Worm (Caenorhabditis elegans) whole organism, young adult: ENCODE results near the gene lmp-1.
A peak's percentile ranks its signal among the peaks of the same experiment; 100 is the strongest.

ENCODE experiments used
- B0336.3 ChIP-seq: fragments of 200-800 bp; sonication (Bioruptor generic); IDR thresholded peaks from 2 replicates; pipeline ENCODE4 v1.3.6; 2022; ENCODE audit warnings: missing genetic modification characterization, missing compliant biosample characterization
- C06A6.2 ChIP-seq: fragments of 200-800 bp; sonication (Bioruptor generic); conservative IDR thresholded peaks from 2 replicates; pipeline ENCODE4 v1.3.6; 2022; ENCODE audit warnings: missing genetic modification characterization, missing compliant biosample characterization
- C17E4.6 ChIP-seq: fragments of 200-800 bp; sonication (Bioruptor generic); IDR thresholded peaks from 2 replicates; pipeline ENCODE4 v1.3.6; 2022; ENCODE audit warnings: missing genetic modification reagents, missing genetic modification characterization, missing compliant biosample characterization
- D2030.7 ChIP-seq: fragments of 200-800 bp; sonication (Bioruptor generic); IDR thresholded peaks from 2 replicates; pipeline ENCODE4 v1.3.6; 2022; ENCODE audit warnings: missing genetic modification reagents, missing genetic modification characterization, missing compliant biosample characterization
- F10E7.11 ChIP-seq: sonication (generic microtip); optimal IDR thresholded peaks from 2 replicates; lab custom pipeline; 2017; ENCODE audit warnings: mild to moderate bottlenecking, missing genetic modification characterization, moderate library complexity, missing compliant biosample characterization
- F23B12.7 ChIP-seq: sonication (generic microtip); optimal IDR thresholded peaks from 2 replicates; lab custom pipeline; 2017; ENCODE audit warnings: missing genetic modification characterization, mild to moderate bottlenecking, missing compliant biosample characterization, antibody characterized with exemption, moderate library complexity; ENCODE audit not compliant: insufficient read depth
- F57A8.1 ChIP-seq: fragments of 200-800 bp; sonication (Bioruptor generic); optimal IDR thresholded peaks from 2 replicates; lab custom pipeline; 2018; ENCODE audit warnings: mild to moderate bottlenecking, missing genetic modification characterization, moderate library complexity, missing compliant biosample characterization
- T07F8.4 ChIP-seq: sonication (generic microtip); optimal IDR thresholded peaks from 2 replicates; lab custom pipeline; 2016; ENCODE audit warnings: mild to moderate bottlenecking, missing genetic modification characterization, moderate library complexity, missing compliant biosample characterization
- T26A5.8 ChIP-seq: sonication (generic microtip); optimal IDR thresholded peaks from 2 replicates; lab custom pipeline; 2016; ENCODE audit warnings: missing genetic modification characterization, missing compliant biosample characterization
- Y67H2A.10 ChIP-seq: fragments of 200-800 bp; sonication (Bioruptor generic); conservative IDR thresholded peaks from 2 replicates; pipeline ENCODE4 v1.3.6; 2022; ENCODE audit warnings: missing genetic modification reagents, missing genetic modification characterization, missing compliant biosample characterization
- ZK185.1 ChIP-seq: sonication (generic microtip); optimal IDR thresholded peaks from 2 replicates; lab custom pipeline; 2016; ENCODE audit warnings: mild to moderate bottlenecking, missing genetic modification characterization, missing compliant biosample characterization; ENCODE audit not compliant: poor library complexity, severe bottlenecking
- akir-1 ChIP-seq: fragments of 200-800 bp; sonication (Bioruptor generic); optimal IDR thresholded peaks from 2 replicates; lab custom pipeline; 2018; ENCODE audit warnings: mild to moderate bottlenecking, missing genetic modification characterization, moderate library complexity, missing compliant biosample characterization
- aptf-2 ChIP-seq: fragments of 200-800 bp; sonication (Bioruptor generic); conservative IDR thresholded peaks from 2 replicates; pipeline ENCODE4 v1.3.6; 2022; ENCODE audit warnings: missing genetic modification reagents, missing genetic modification characterization, missing compliant biosample characterization
- atf-7 ChIP-seq: sonication (generic microtip); optimal IDR thresholded peaks from 2 replicates; lab custom pipeline; 2017; ENCODE audit warnings: mild to moderate bottlenecking, missing genetic modification characterization, missing compliant biosample characterization
- bed-1 ChIP-seq: fragments of 200-800 bp; sonication (Bioruptor generic); IDR thresholded peaks from 2 replicates; pipeline ENCODE4 v1.3.6; 2022; ENCODE audit warnings: missing genetic modification reagents, missing genetic modification characterization, missing compliant biosample characterization
- ceh-100 ChIP-seq: fragments of 200-800 bp; sonication (Bioruptor generic); IDR thresholded peaks from 2 replicates; pipeline ENCODE4 v1.3.6; 2022; ENCODE audit warnings: missing genetic modification reagents, missing genetic modification characterization, missing compliant biosample characterization
- ceh-40 ChIP-seq: fragments of 200-800 bp; sonication (Bioruptor generic); IDR thresholded peaks from 2 replicates; pipeline ENCODE4 v1.3.6; 2022; ENCODE audit warnings: missing genetic modification characterization, missing compliant biosample characterization
- ceh-58 ChIP-seq: fragments of 200-800 bp; sonication (Bioruptor generic); IDR thresholded peaks from 2 replicates; pipeline ENCODE4 v1.3.6; 2022; ENCODE audit warnings: missing genetic modification characterization, missing compliant biosample characterization
- die-1 ChIP-seq: sonication (generic microtip); optimal IDR thresholded peaks from 2 replicates; lab custom pipeline; 2016; ENCODE audit warnings: missing genotype, mild to moderate bottlenecking, missing genetic modification characterization, missing compliant biosample characterization
- dox-1 ChIP-seq: fragments of 200-800 bp; sonication (Bioruptor generic); IDR thresholded peaks from 2 replicates; pipeline ENCODE4 v1.3.6; 2022; ENCODE audit warnings: missing genetic modification reagents, missing genetic modification characterization, missing compliant biosample characterization
- efl-1 ChIP-seq: fragments of 150-350 bp; optimal IDR thresholded peaks from 2 replicates; lab custom pipeline; 2014; ENCODE audit warnings: missing biosample characterization, missing genetic modification reagents, missing genetic modification characterization
- egrh-3 ChIP-seq: fragments of 200-800 bp; sonication (Bioruptor generic); IDR thresholded peaks from 2 replicates; pipeline ENCODE4 v1.3.6; 2022; ENCODE audit warnings: missing genetic modification reagents, missing genetic modification characterization, missing compliant biosample characterization
- ekl-4 ChIP-seq: fragments of 200-800 bp; sonication (Bioruptor generic); IDR thresholded peaks from 2 replicates; pipeline ENCODE4 v1.3.6; 2022; ENCODE audit warnings: missing genetic modification reagents, missing genetic modification characterization, missing compliant biosample characterization
- fkh-3 ChIP-seq: sonication (generic microtip); optimal IDR thresholded peaks from 2 replicates; lab custom pipeline; 2016; ENCODE audit warnings: mild to moderate bottlenecking, missing genetic modification characterization, missing compliant biosample characterization
- gei-17 ChIP-seq: fragments of 200-800 bp; sonication (Bioruptor generic); optimal IDR thresholded peaks from 2 replicates; lab custom pipeline; 2018; ENCODE audit warnings: mild to moderate bottlenecking, missing genetic modification characterization, missing compliant biosample characterization
- hlh-12 ChIP-seq: sonication (generic microtip); optimal IDR thresholded peaks from 2 replicates; lab custom pipeline; 2016; ENCODE audit warnings: missing genetic modification characterization, missing compliant biosample characterization
- hmg-1.2 ChIP-seq: fragments of 200-800 bp; sonication (Bioruptor generic); IDR thresholded peaks from 2 replicates; pipeline ENCODE4 v1.3.6; 2022; ENCODE audit warnings: missing genetic modification reagents, missing genetic modification characterization, missing compliant biosample characterization
- lin-26 ChIP-seq: fragments of 200-800 bp; sonication (Bioruptor generic); IDR thresholded peaks from 2 replicates; pipeline ENCODE4 v1.3.6; 2022; ENCODE audit warnings: missing genetic modification reagents, missing genetic modification characterization, missing compliant biosample characterization
- lir-1 ChIP-seq: fragments of 200-800 bp; sonication (Bioruptor generic); conservative IDR thresholded peaks from 2 replicates; pipeline ENCODE4 v1.3.6; 2022; ENCODE audit warnings: missing genetic modification reagents, missing genetic modification characterization, missing compliant biosample characterization
- lsl-1 ChIP-seq: fragments of 200-800 bp; sonication (Bioruptor generic); optimal IDR thresholded peaks from 2 replicates; lab custom pipeline; 2018; ENCODE audit warnings: mild to moderate bottlenecking, missing genetic modification characterization, moderate library complexity, missing compliant biosample characterization
- madf-10 ChIP-seq: sonication (generic microtip); optimal IDR thresholded peaks from 2 replicates; lab custom pipeline; 2016; ENCODE audit warnings: mild to moderate bottlenecking, missing genetic modification characterization, missing compliant biosample characterization
- mxl-1 ChIP-seq: sonication (generic microtip); optimal IDR thresholded peaks from 2 replicates; lab custom pipeline; 2016; ENCODE audit warnings: missing genetic modification characterization, missing compliant biosample characterization
- nhr-120 ChIP-seq: fragments of 200-800 bp; sonication (Bioruptor generic); IDR thresholded peaks from 2 replicates; pipeline ENCODE4 v1.3.6; 2022; ENCODE audit warnings: missing genetic modification characterization, missing compliant biosample characterization
- nhr-179 ChIP-seq: sonication (generic microtip); optimal IDR thresholded peaks from 2 replicates; lab custom pipeline; 2016; ENCODE audit warnings: mild to moderate bottlenecking, missing genetic modification characterization, missing compliant biosample characterization
- pbrm-1 ChIP-seq: fragments of 200-800 bp; sonication (Bioruptor generic); IDR thresholded peaks from 2 replicates; pipeline ENCODE4 v1.3.6; 2022; ENCODE audit warnings: missing genetic modification reagents, missing genetic modification characterization, missing compliant biosample characterization
- rpc-1 ChIP-seq, 2 experiments: fragments of 150-350 bp in 1 of 2; sonication (generic microtip) in 1 of 2; optimal IDR thresholded peaks; 2 replicates each; lab custom pipeline; 2014 to 2018; ENCODE audit warnings: missing biosample characterization in 1 of 2, missing genetic modification characterization in 1 of 2, missing genetic modification reagents in 1 of 2, missing genotype in 1 of 2
- sea-2 ChIP-seq: fragments of 200-800 bp; sonication (Bioruptor generic); IDR thresholded peaks from 2 replicates; pipeline ENCODE4 v1.3.6; 2022; ENCODE audit warnings: missing genetic modification characterization, missing compliant biosample characterization
- snpc-1.1 ChIP-seq: sonication (generic microtip); optimal IDR thresholded peaks from 2 replicates; lab custom pipeline; 2017; ENCODE audit warnings: missing genetic modification characterization, mild to moderate bottlenecking, missing compliant biosample characterization, antibody characterized with exemption, moderate library complexity, missing genotype, missing genetic modification reagents; ENCODE audit not compliant: insufficient read depth
- snpc-1.3 ChIP-seq: sonication (generic microtip); optimal IDR thresholded peaks from 2 replicates; lab custom pipeline; 2017; ENCODE audit warnings: missing genetic modification characterization, mild to moderate bottlenecking, missing compliant biosample characterization, antibody characterized with exemption, moderate library complexity, missing genotype, missing genetic modification reagents; ENCODE audit not compliant: insufficient read depth
- somi-1 ChIP-seq: fragments of 200-800 bp; sonication (Bioruptor generic); optimal IDR thresholded peaks from 2 replicates; lab custom pipeline; 2018; ENCODE audit warnings: mild to moderate bottlenecking, missing genetic modification characterization, missing compliant biosample characterization
- tbp1 ChIP-seq: fragments of 200-800 bp; sonication (Bioruptor generic); optimal IDR thresholded peaks from 2 replicates; lab custom pipeline; 2018; ENCODE audit warnings: mild to moderate bottlenecking, missing genetic modification characterization, missing compliant biosample characterization
- tbx-9 ChIP-seq: sonication (generic microtip); optimal IDR thresholded peaks from 2 replicates; lab custom pipeline; 2016; ENCODE audit warnings: borderline replicate concordance, missing genetic modification characterization, inconsistent platforms, missing compliant biosample characterization
- unc-62 ChIP-seq: fragments of 150-350 bp; optimal IDR thresholded peaks from 2 replicates; lab custom pipeline; 2014; ENCODE audit warnings: missing biosample characterization, missing genetic modification reagents, missing genetic modification characterization
- ztf-18 ChIP-seq: sonication (generic microtip); optimal IDR thresholded peaks from 2 replicates; lab custom pipeline; 2016; ENCODE audit warnings: missing genotype, mild to moderate bottlenecking, missing genetic modification characterization, missing compliant biosample characterization
- ztf-25 ChIP-seq: fragments of 200-800 bp; sonication (Bioruptor generic); IDR thresholded peaks from 2 replicates; pipeline ENCODE4 v1.3.6; 2022; ENCODE audit warnings: missing genetic modification reagents, missing genetic modification characterization, missing compliant biosample characterization
- ztf-26 ChIP-seq: sonication (generic microtip); optimal IDR thresholded peaks from 2 replicates; lab custom pipeline; 2017; ENCODE audit warnings: missing genetic modification characterization, missing compliant biosample characterization

Gene lmp-1

ce11 chrX:6371192-6372116 lies 6.0 kb downstream of the lmp-1 start (continued):
- peak; percentile 66 for TF ChIP-seq T26A5.8 (tag; lab: Kevin White, UChicago)
- TF ChIP-seq die-1 (tag; lab: Kevin White, UChicago) = peak; percentile 80
- TF ChIP-seq rpc-1 (optimal IDR thresholded peaks at IDR 0.05; lab: Kevin White, UChicago) = peak; percentile 89
- TF ChIP-seq rpc-1 (tag; optimal IDR thresholded peaks at IDR 0.05; lab: Kevin White, UChicago) = peak; percentile 95
- no peak for TF ChIP-seq lsl-1
- TF ChIP-seq nhr-120 (GFP tag; lab: Robert Waterston, UW) = 0 out of 2 replicates have a peak, but pooled peaks have one; percentile 65
- no peak for TF ChIP-seq Y67H2A.10 (GFP tag; lab: Robert Waterston, UW)
- no peak for TF ChIP-seq bed-1 (GFP tag; lab: Robert Waterston, UW)
- TF ChIP-seq mxl-1 (tag; lab: Kevin White, UChicago) = peak; percentile 56
- TF ChIP-seq pbrm-1 = peak; percentile 85
- peak; percentile 97 for TF ChIP-seq tbp1 (GFP tag; lab: Kevin White, UChicago)
- peak; percentile 67 for TF ChIP-seq ZK185.1
- no peak for TF ChIP-seq C17E4.6 (GFP tag; lab: Robert Waterston, UW)
- peak; percentile 35 for TF ChIP-seq lir-1 (GFP tag; lab: Robert Waterston, UW)
- TF ChIP-seq dox-1 (GFP tag; lab: Robert Waterston, UW) = no peak; the same call in 1 of the 2 replicates
- TF ChIP-seq hlh-12 (tag; lab: Kevin White, UChicago) = peak; percentile 41
- TF ChIP-seq efl-1 = no peak
- TF ChIP-seq unc-62 = no peak
- TF ChIP-seq ztf-26 (tag; lab: Kevin White, UChicago) = peak; percentile 57
- 0 out of 2 replicates have a peak, but pooled peaks have one; percentile 27 for TF ChIP-seq ekl-4 (GFP tag; lab: Robert Waterston, UW)
- peak; percentile 58 for TF ChIP-seq somi-1
- peak; percentile 28 for TF ChIP-seq gei-17 (GFP tag; lab: Kevin White, UChicago)
- peak; percentile 71 for TF ChIP-seq madf-10 (tag; lab: Kevin White, UChicago)
- peak; percentile 85 for TF ChIP-seq F23B12.7 (tag; lab: Kevin White, UChicago)
- TF ChIP-seq F10E7.11 (tag; lab: Kevin White, UChicago) = peak; percentile 26
- TF ChIP-seq C06A6.2 (GFP tag; lab: Robert Waterston, UW) = no peak
- TF ChIP-seq ztf-18 = peak; percentile 62
- no peak for TF ChIP-seq egrh-3 (GFP tag; lab: Robert Waterston, UW)
- peak; percentile 36 for TF ChIP-seq fkh-3
- peak; percentile 21; the same call in 1 of the 2 replicates for TF ChIP-seq ceh-100
- TF ChIP-seq nhr-179 (tag; lab: Kevin White, UChicago) = peak; percentile 58
- TF ChIP-seq akir-1 = peak; percentile 9
- peak; percentile 13 for TF ChIP-seq tbx-9 (tag; lab: Kevin White, UChicago)
- 0 out of 2 replicates have a peak, but pooled peaks have one; percentile 55 for TF ChIP-seq ztf-25 (GFP tag; lab: Robert Waterston, UW)
- TF ChIP-seq D2030.7 = peak; percentile 66
- peak; percentile 5 for TF ChIP-seq snpc-1.1
- peak; percentile 61 for TF ChIP-seq T07F8.4
- TF ChIP-seq lin-26 = peak; percentile 89; the same call in 1 of the 2 replicates
- TF ChIP-seq snpc-1.3 (tag; lab: Kevin White, UChicago) = peak; percentile 85
- 0 out of 2 replicates have a peak, but pooled peaks have one; percentile 84 for TF ChIP-seq ceh-58 (GFP tag; lab: Robert Waterston, UW)
- peak; percentile 10 for TF ChIP-seq atf-7 (tag; lab: Kevin White, UChicago)
- TF ChIP-seq ceh-40 (GFP tag; lab: Robert Waterston, UW) = peak; percentile 72; the same call in 1 of the 2 replicates
- no peak for TF ChIP-seq B0336.3 (GFP tag; lab: Robert Waterston, UW)
- TF ChIP-seq aptf-2 = no peak
- TF ChIP-seq sea-2 = no peak
- peak; percentile 85 for TF ChIP-seq hmg-1.2 (GFP tag; lab: Robert Waterston, UW)
- no peak for TF ChIP-seq F57A8.1 (GFP tag; lab: Kevin White, UChicago)
